Worm (Caenorhabditis elegans) whole organism, L1 larva: Measurements from ENCODE around the gene tig-3.

Experiments used
- C04F5.9 ChIP-seq: sonication (generic microtip); optimal IDR thresholded peaks from 2 replicates; lab custom pipeline; 2016; ENCODE audit warnings: missing genetic modification characterization, missing compliant biosample characterization
- C16A3.4 ChIP-seq: fragments of 150-350 bp; optimal IDR thresholded peaks from 2 replicates; lab custom pipeline; 2014; ENCODE audit warnings: missing biosample characterization, missing genetic modification characterization
- F16B12.6 ChIP-seq: fragments of 150-350 bp; optimal IDR thresholded peaks from 2 replicates; lab custom pipeline; 2014; ENCODE audit warnings: missing biosample characterization, missing genetic modification characterization
- Y116A8C.19 ChIP-seq: sonication (generic microtip); optimal IDR thresholded peaks from 2 replicates; lab custom pipeline; 2016; ENCODE audit warnings: missing compliant biosample characterization, missing genetic modification characterization, borderline replicate concordance
- alr-1 ChIP-seq: fragments of 200-800 bp; sonication (Bioruptor generic); optimal IDR thresholded peaks from 2 replicates; lab custom pipeline; 2018; ENCODE audit warnings: borderline replicate concordance, mild to moderate bottlenecking, missing genetic modification characterization, missing compliant biosample characterization
- ama-1 ChIP-seq: fragments of 150-350 bp; optimal IDR thresholded peaks from 2 replicates; lab custom pipeline; 2014
- blmp-1 ChIP-seq: fragments of 150-350 bp; optimal IDR thresholded peaks from 2 replicates; lab custom pipeline; 2014; ENCODE audit warnings: missing biosample characterization, missing genetic modification characterization
- ceh-82 ChIP-seq, 3 experiments: fragments of 150-350 bp in 1 of 3; sonication (generic microtip) in 2 of 3; optimal IDR thresholded peaks; 2 replicates each; lab custom pipeline; 2014 to 2017; ENCODE audit warnings: missing biosample characterization in 3 of 3, missing genetic modification characterization in 3 of 3
- ces-1 ChIP-seq: fragments of 150-350 bp; optimal IDR thresholded peaks from 2 replicates; lab custom pipeline; 2014; ENCODE audit warnings: missing biosample characterization, missing genetic modification reagents, missing genetic modification characterization
- dsc-1 ChIP-seq: sonication (generic microtip); optimal IDR thresholded peaks from 2 replicates; lab custom pipeline; 2016; ENCODE audit warnings: mild to moderate bottlenecking, missing genetic modification characterization, missing compliant biosample characterization
- efl-1 ChIP-seq, 4 experiments: fragments of 150-350 bp; optimal IDR thresholded peaks in 3 of 4; peaks in 1 of 4; 1 replicate in 1 of 4; 2 replicates in 3 of 4; lab custom pipeline; 2014; ENCODE audit warnings: missing biosample characterization in 2 of 4, missing genetic modification characterization in 2 of 4, missing genetic modification reagents in 2 of 4
- elt-3 ChIP-seq, 6 experiments: fragments of 150-350 bp in 1 of 6; sonication (generic microtip); optimal IDR thresholded peaks; 2 replicates each; lab custom pipeline; 2017 to 2018; ENCODE audit warnings: missing biosample characterization in 6 of 6, missing genetic modification characterization in 6 of 6, inconsistent platforms in 1 of 6
- fkh-10 ChIP-seq: sonication (generic microtip); optimal IDR thresholded peaks from 2 replicates; lab custom pipeline; 2017; ENCODE audit warnings: missing biosample characterization, missing genetic modification reagents, missing genetic modification characterization
- fkh-8 ChIP-seq: sonication (generic microtip); optimal IDR thresholded peaks from 2 replicates; lab custom pipeline; 2016; ENCODE audit warnings: mild to moderate bottlenecking, missing genetic modification characterization, missing compliant biosample characterization
- grh-1 ChIP-seq: fragments of 200-800 bp; sonication (Bioruptor generic); IDR thresholded peaks from 2 replicates; pipeline ENCODE4 v1.3.6; 2022; ENCODE audit warnings: missing genetic modification reagents, missing genetic modification characterization, missing compliant biosample characterization
- hlh-17 ChIP-seq: fragments of 200-800 bp; sonication (Bioruptor generic); optimal IDR thresholded peaks from 2 replicates; lab custom pipeline; 2018; ENCODE audit warnings: missing genetic modification characterization, mild to moderate bottlenecking, missing compliant biosample characterization, moderate library complexity, borderline replicate concordance
- hlh-4 ChIP-seq: sonication (generic microtip); optimal IDR thresholded peaks from 2 replicates; lab custom pipeline; 2016; ENCODE audit warnings: mild to moderate bottlenecking, missing genetic modification characterization, missing compliant biosample characterization
- isw-1 ChIP-seq: fragments of 200-800 bp; sonication (Bioruptor generic); IDR thresholded peaks from 2 replicates; pipeline ENCODE4 v1.3.6; 2022; ENCODE audit warnings: missing genetic modification characterization, missing compliant biosample characterization
- jun-1 ChIP-seq: fragments of 150-350 bp; optimal IDR thresholded peaks from 2 replicates; lab custom pipeline; 2014; ENCODE audit warnings: missing biosample characterization, missing genetic modification reagents, missing genetic modification characterization
- lin-14 ChIP-seq: fragments of 200-800 bp; sonication (Bioruptor generic); optimal IDR thresholded peaks from 2 replicates; lab custom pipeline; 2018; ENCODE audit warnings: mild to moderate bottlenecking, missing genetic modification characterization, moderate library complexity, missing compliant biosample characterization
- lin-35 ChIP-seq, 2 experiments: fragments of 150-350 bp; optimal IDR thresholded peaks; 2 replicates each; lab custom pipeline; 2014; ENCODE audit warnings: missing biosample characterization in 2 of 2, missing genetic modification characterization in 2 of 2, missing genetic modification reagents in 2 of 2
- lin-39 ChIP-seq: fragments of 150-350 bp; optimal IDR thresholded peaks from 2 replicates; lab custom pipeline; 2014; ENCODE audit warnings: missing biosample characterization, missing genetic modification reagents, missing genetic modification characterization
- lir-3 ChIP-seq: sonication (generic microtip); optimal IDR thresholded peaks from 2 replicates; lab custom pipeline; 2016; ENCODE audit warnings: mild to moderate bottlenecking, missing genetic modification characterization, moderate library complexity, missing compliant biosample characterization; ENCODE audit not compliant: poor library complexity
- lsy-2 ChIP-seq, 2 experiments: fragments of 150-350 bp; optimal IDR thresholded peaks; 2 replicates each; lab custom pipeline; 2014; ENCODE audit warnings: missing biosample characterization in 2 of 2, missing genetic modification characterization in 2 of 2
- mab-9 ChIP-seq: fragments of 200-800 bp; sonication (Bioruptor generic); IDR thresholded peaks from 2 replicates; pipeline ENCODE4 v1.3.6; 2022; ENCODE audit warnings: missing genetic modification reagents, missing genetic modification characterization, missing compliant biosample characterization
- mef-2 ChIP-seq: fragments of 150-350 bp; optimal IDR thresholded peaks from 2 replicates; lab custom pipeline; 2014; ENCODE audit warnings: missing biosample characterization, missing genetic modification characterization
- nhr-19 ChIP-seq: fragments of 200-800 bp; sonication (Bioruptor generic); conservative IDR thresholded peaks from 2 replicates; pipeline ENCODE4 v1.3.6; 2022; ENCODE audit warnings: missing genetic modification characterization, missing compliant biosample characterization
- nhr-237 ChIP-seq: fragments of 150-350 bp; optimal IDR thresholded peaks from 2 replicates; lab custom pipeline; 2014; ENCODE audit warnings: missing biosample characterization, missing genetic modification characterization
- nhr-28 ChIP-seq: fragments of 150-350 bp; optimal IDR thresholded peaks from 2 replicates; lab custom pipeline; 2014; ENCODE audit warnings: missing biosample characterization, missing genetic modification characterization
- nhr-47 ChIP-seq: sonication (generic microtip); optimal IDR thresholded peaks from 2 replicates; lab custom pipeline; 2016; ENCODE audit warnings: mild to moderate bottlenecking, missing genetic modification characterization, moderate library complexity, missing compliant biosample characterization
- nhr-71 ChIP-seq: sonication (generic microtip); optimal IDR thresholded peaks from 2 replicates; lab custom pipeline; 2016; ENCODE audit warnings: mild to moderate bottlenecking, missing genetic modification characterization, moderate library complexity, missing compliant biosample characterization
- nhr-77 ChIP-seq: fragments of 150-350 bp; optimal IDR thresholded peaks from 2 replicates; lab custom pipeline; 2014; ENCODE audit warnings: missing biosample characterization, missing genetic modification characterization
- nhr-90 ChIP-seq: sonication (generic microtip); optimal IDR thresholded peaks from 2 replicates; lab custom pipeline; 2016; ENCODE audit warnings: mild to moderate bottlenecking, missing genetic modification characterization, missing compliant biosample characterization; ENCODE audit not compliant: poor library complexity
- pag-3 ChIP-seq: sonication (generic microtip); optimal IDR thresholded peaks from 2 replicates; lab custom pipeline; 2017; ENCODE audit warnings: missing genetic modification characterization, mild to moderate bottlenecking, missing compliant biosample characterization, antibody characterized with exemption, borderline replicate concordance; ENCODE audit not compliant: insufficient read depth
- rnt-1 ChIP-seq: sonication (generic microtip); optimal IDR thresholded peaks from 2 replicates; lab custom pipeline; 2016; ENCODE audit warnings: mild to moderate bottlenecking, missing genetic modification characterization, moderate library complexity, missing compliant biosample characterization
- snpc-4 ChIP-seq: fragments of 150-350 bp; optimal IDR thresholded peaks from 2 replicates; lab custom pipeline; 2014; ENCODE audit warnings: missing biosample characterization, missing genetic modification characterization
- sox-4 ChIP-seq: sonication (generic microtip); optimal IDR thresholded peaks from 2 replicates; lab custom pipeline; 2016; ENCODE audit warnings: missing genetic modification characterization, missing compliant biosample characterization
- sup-37 ChIP-seq: fragments of 200-800 bp; sonication (Bioruptor generic); optimal IDR thresholded peaks from 2 replicates; lab custom pipeline; 2018; ENCODE audit warnings: mild to moderate bottlenecking, missing genetic modification characterization, missing compliant biosample characterization
- swsn-7 ChIP-seq: sonication (generic microtip); optimal IDR thresholded peaks from 2 replicates; lab custom pipeline; 2016; ENCODE audit warnings: missing genetic modification characterization, missing compliant biosample characterization
- tbx-2 ChIP-seq: sonication (generic microtip); optimal IDR thresholded peaks from 2 replicates; lab custom pipeline; 2016; ENCODE audit warnings: missing genetic modification characterization, missing compliant biosample characterization
- unc-130 ChIP-seq: fragments of 150-350 bp; optimal IDR thresholded peaks from 2 replicates; lab custom pipeline; 2017; ENCODE audit warnings: missing biosample characterization, missing genetic modification characterization, inconsistent platforms
- unc-30 ChIP-seq: sonication (generic microtip); optimal IDR thresholded peaks from 2 replicates; lab custom pipeline; 2017; ENCODE audit warnings: missing biosample characterization, missing genetic modification characterization
- unc-86 ChIP-seq: sonication (generic microtip); optimal IDR thresholded peaks from 2 replicates; lab custom pipeline; 2016; ENCODE audit warnings: missing genetic modification characterization, missing compliant biosample characterization
- vab-15 ChIP-seq: sonication (generic microtip); optimal IDR thresholded peaks from 2 replicates; lab custom pipeline; 2017; ENCODE audit warnings: missing genotype, mild to moderate bottlenecking, missing genetic modification characterization, missing compliant biosample characterization
- xbp-1 ChIP-seq: sonication (generic microtip); optimal IDR thresholded peaks from 2 replicates; lab custom pipeline; 2016; ENCODE audit warnings: missing genetic modification characterization, missing compliant biosample characterization
- zag-1 ChIP-seq: fragments of 150-350 bp; optimal IDR thresholded peaks from 2 replicates; lab custom pipeline; 2014; ENCODE audit warnings: missing biosample characterization, missing genetic modification characterization
- zip-4 ChIP-seq: fragments of 200-800 bp; sonication (Bioruptor generic); optimal IDR thresholded peaks from 2 replicates; lab custom pipeline; 2018; ENCODE audit warnings: mild to moderate bottlenecking, missing genetic modification characterization, moderate library complexity, missing compliant biosample characterization
- ztf-11 ChIP-seq, 2 experiments: sonication (generic microtip); optimal IDR thresholded peaks; 2 replicates each; lab custom pipeline; 2016 to 2017; ENCODE audit warnings: missing genetic modification characterization in 2 of 2, missing biosample characterization in 1 of 2, missing compliant biosample characterization in 1 of 2
- ztf-4 ChIP-seq: fragments of 150-350 bp; optimal IDR thresholded peaks from 2 replicates; lab custom pipeline; 2014; ENCODE audit warnings: missing biosample characterization, missing genetic modification characterization

tig-3 gene

ce11 chrII:15256932-15257331 is 5.3 kb upstream of the tig-3 start:
- TF ChIP-seq ces-1 (GFP tag; lab: Kevin White, UChicago) (no peak), lin-35 (GFP tag; optimal IDR thresholded peaks at IDR 0.05; lab: Kevin White, UChicago) (no peak), isw-1 (GFP tag; lab: Robert Waterston, UW) (no peak), ztf-11 (tag; optimal IDR thresholded peaks at IDR 0.05; lab: Kevin White, UChicago) (no peak), efl-1 (optimal IDR thresholded peaks at IDR 0.05; lab: Kevin White, UChicago) (no peak), efl-1 (GFP tag; optimal IDR thresholded peaks at IDR 0.05 in 1 of 2; lab: Kevin White, UChicago) (peak in 1 of 2 experiments; percentile 67), C04F5.9 (tag; lab: Kevin White, UChicago) (no peak), zip-4 (GFP tag; lab: Kevin White, UChicago) (no peak)

- no peak for TF ChIP-seq sup-37 (GFP tag; lab: Kevin White, UChicago)
- TF ChIP-seq nhr-47 (tag; lab: Kevin White, UChicago) = peak; percentile 57
- TF ChIP-seq F16B12.6 = peak; percentile 16
- TF ChIP-seq alr-1 (tag; lab: Kevin White, UChicago) = no peak
- peak; percentile 78 for TF ChIP-seq lin-14 (GFP tag; lab: Kevin White, UChicago)
- TF ChIP-seq unc-86 (tag; lab: Kevin White, UChicago) = peak; percentile 42
- no peak for TF ChIP-seq hlh-17
- peak; percentile 58 for TF ChIP-seq nhr-71 (tag; lab: Kevin White, UChicago)
- TF ChIP-seq hlh-4 (tag; lab: Kevin White, UChicago) = no peak
- TF ChIP-seq nhr-28 (tag; lab: Kevin White, UChicago) = no peak
- TF ChIP-seq unc-130 (tag; lab: Kevin White, UChicago) = no peak
- no peak for TF ChIP-seq ztf-4 (tag; lab: Kevin White, UChicago)
- no peak for TF ChIP-seq snpc-4 (tag; lab: Kevin White, UChicago)
- TF ChIP-seq Y116A8C.19 = no peak
- TF ChIP-seq lin-35 (GFP tag; optimal IDR thresholded peaks at IDR 0.05; lab: Kevin White, UChicago) = peak in 1 of 2 experiments; percentile 57
- TF ChIP-seq ceh-82 (tag; optimal IDR thresholded peaks at IDR 0.05; lab: Kevin White, UChicago) = peak in 2 of 3 experiments; percentile 27 to 29
- no peak for TF ChIP-seq pag-3 (tag; lab: Kevin White, UChicago)
- peak; percentile 44 to 56 for TF ChIP-seq efl-1 (optimal IDR thresholded peaks at IDR 0.05; lab: Kevin White, UChicago)
- peak in 1 of 2 experiments; percentile 15 for TF ChIP-seq efl-1 (GFP tag; optimal IDR thresholded peaks at IDR 0.05 in 1 of 2; lab: Kevin White, UChicago)
- TF ChIP-seq xbp-1 (tag; lab: Kevin White, UChicago) = peak; percentile 39
- TF ChIP-seq rnt-1 (tag; lab: Kevin White, UChicago) = no peak
- TF ChIP-seq blmp-1 (tag; lab: Kevin White, UChicago) = no peak
- no peak for TF ChIP-seq mef-2
- TF ChIP-seq nhr-237 (tag; lab: Kevin White, UChicago) = no peak
- TF ChIP-seq fkh-10 (GFP tag; lab: Kevin White, UChicago) = no peak
- no peak for TF ChIP-seq C16A3.4 (tag; lab: Kevin White, UChicago)
- no peak for TF ChIP-seq sox-4 (tag; lab: Kevin White, UChicago)
- TF ChIP-seq grh-1 (GFP tag; lab: Robert Waterston, UW) = no peak
- TF ChIP-seq unc-30 (tag; lab: Kevin White, UChicago) = no peak
- no peak for TF ChIP-seq zip-4 (GFP tag; lab: Kevin White, UChicago)
- TF ChIP-seq zag-1 (tag; lab: Kevin White, UChicago) = no peak
- no peak for TF ChIP-seq dsc-1
- TF ChIP-seq tbx-2 = peak; percentile 24
- TF ChIP-seq nhr-90 = no peak
- peak; percentile 61 for TF ChIP-seq lir-3
- peak; percentile 8; the same call in 1 of the 2 replicates for TF ChIP-seq isw-1 (GFP tag; lab: Robert Waterston, UW)
- peak; percentile 32 to 45 for TF ChIP-seq lsy-2 (tag; optimal IDR thresholded peaks at IDR 0.05; lab: Kevin White, UChicago)
- no peak for TF ChIP-seq jun-1 (tag; lab: Kevin White, UChicago)
- no peak for TF ChIP-seq mab-9 (GFP tag; lab: Robert Waterston, UW)
- TF ChIP-seq elt-3 (tag; optimal IDR thresholded peaks at IDR 0.05; lab: Kevin White, UChicago) = no peak
- TF ChIP-seq ama-1 = no peak
- no peak for TF ChIP-seq vab-15 (tag; lab: Kevin White, UChicago)
- TF ChIP-seq lin-39 (tag; lab: Kevin White, UChicago) = no peak
- TF ChIP-seq nhr-77 (tag; lab: Kevin White, UChicago) = no peak
- peak; percentile 58 for TF ChIP-seq swsn-7 (tag; lab: Kevin White, UChicago)
- TF ChIP-seq nhr-19 (GFP tag; lab: Robert Waterston, UW) = no peak
- TF ChIP-seq fkh-8 (tag; lab: Kevin White, UChicago) = peak; percentile 56
Measured at ce11 chrII:15255801-15256200, 4.2 kb upstream of the tig-3 start.
